Fruit fly (Drosophila melanogaster): ENCODE results near the gene CG43155.
A peak's percentile ranks its signal among the peaks of the same experiment; 100 is the strongest.

CG43155 gene

dm6 chrX:11452846-11453391 lies 6.7 kb upstream of the CG43155 start (continued):
- peak; percentile 69 for TF ChIP-seq CG13424 (tag; optimal IDR thresholded peaks at IDR 0.05)
- TF ChIP-seq otp (GFP tag; IDR thresholded peaks at IDR 0.05): peak; percentile 92
- peak; percentile 93 for TF ChIP-seq CG12769 (tag; optimal IDR thresholded peaks at IDR 0.05)
- no peak for TF ChIP-seq pan (optimal IDR thresholded peaks at IDR 0.05)
- peak in 1 of 2 experiments; percentile 87 for TF ChIP-seq pan (GFP tag; optimal IDR thresholded peaks at IDR 0.05 in 1 of 2, IDR thresholded peaks at IDR 0.05 in 1 of 2)
- peak; percentile 46 for TF ChIP-seq CG13775 (GFP tag; optimal IDR thresholded peaks at IDR 0.05)
- TF ChIP-seq BtbVII (GFP tag; optimal IDR thresholded peaks at IDR 0.05): peak; percentile 64
- TF ChIP-seq CG6854 (GFP tag; optimal IDR thresholded peaks at IDR 0.05): peak; percentile 37
- TF ChIP-seq ham (GFP tag; IDR thresholded peaks at IDR 0.05): no peak
- TF ChIP-seq CG9437 (GFP tag; optimal IDR thresholded peaks at IDR 0.05): peak; percentile 33
- TF ChIP-seq CG9215 (GFP tag; IDR thresholded peaks at IDR 0.05): peak; percentile 65
- TF ChIP-seq Optix (GFP tag; IDR thresholded peaks at IDR 0.05): peak; percentile 79
- TF ChIP-seq da (GFP tag; optimal IDR thresholded peaks at IDR 0.05): no peak
- peak; percentile 68 to 76 for TF ChIP-seq bsh (GFP tag; optimal IDR thresholded peaks at IDR 0.05)
- TF ChIP-seq CG18619 (GFP tag; optimal IDR thresholded peaks at IDR 0.05): peak; percentile 58
- no peak for TF ChIP-seq Tbp (GFP tag; optimal IDR thresholded peaks at IDR 0.05)
- peak; percentile 53 to 70 for TF ChIP-seq chif (GFP tag; optimal IDR thresholded peaks at IDR 0.05)
- TF ChIP-seq CG17568 (GFP tag; optimal IDR thresholded peaks at IDR 0.05): peak; percentile 50
- peak; percentile 66 for TF ChIP-seq CG15514 (GFP tag; optimal IDR thresholded peaks at IDR 0.05)
- peak; percentile 49; the same call in 1 of the 2 replicates for TF ChIP-seq CG31224 (GFP tag; IDR thresholded peaks at IDR 0.05)
- peak; percentile 66 for TF ChIP-seq CG10979 (tag; optimal IDR thresholded peaks at IDR 0.05)
- TF ChIP-seq Six4 (GFP tag; optimal IDR thresholded peaks at IDR 0.05): peak; percentile 52
- no peak for TF ChIP-seq CG14965 (GFP tag; optimal IDR thresholded peaks at IDR 0.05; ENCODE audit: borderline replicate concordance)
- TF ChIP-seq bbx (GFP tag; IDR thresholded peaks at IDR 0.05; ENCODE audit: partially characterized antibody): 0 out of 2 replicates have a peak, but pooled peaks have one; percentile 37
- TF ChIP-seq CG10431 (GFP tag; optimal IDR thresholded peaks at IDR 0.05): no peak
- TF ChIP-seq shn (GFP tag; optimal IDR thresholded peaks at IDR 0.05): peak; percentile 51
- TF ChIP-seq Lim3 (GFP tag; IDR thresholded peaks at IDR 0.05): peak; percentile 57; the same call in 1 of the 2 replicates
- TF ChIP-seq Atf-2 (GFP tag; optimal IDR thresholded peaks at IDR 0.05): peak; percentile 35
- TF ChIP-seq CG9727 (GFP tag; optimal IDR thresholded peaks at IDR 0.05): peak; percentile 76
- TF ChIP-seq CG32772 (GFP tag; IDR thresholded peaks at IDR 0.05): peak; percentile 83
- peak; percentile 43 for TF ChIP-seq CG14710 (tag; optimal IDR thresholded peaks at IDR 0.05)
- TF ChIP-seq hbn (GFP tag; IDR thresholded peaks at IDR 0.05; ENCODE audit: partially characterized antibody): no peak
- TF ChIP-seq Trl (optimal IDR thresholded peaks at IDR 0.05): no peak
- peak; percentile 88 for TF ChIP-seq Trl (GFP tag; optimal IDR thresholded peaks at IDR 0.05)
- TF ChIP-seq CG4328 (GFP tag; optimal IDR thresholded peaks at IDR 0.05): no peak
- TF ChIP-seq gem (tag; optimal IDR thresholded peaks at IDR 0.05): peak; percentile 82
- TF ChIP-seq mam (GFP tag; optimal IDR thresholded peaks at IDR 0.05): peak; percentile 79
- peak; percentile 84 for TF ChIP-seq CG17359 (tag; optimal IDR thresholded peaks at IDR 0.05)
- TF ChIP-seq Ets97D (GFP tag; optimal IDR thresholded peaks at IDR 0.05): peak; percentile 57
- peak; percentile 82 for TF ChIP-seq B-H1 (GFP tag; IDR thresholded peaks at IDR 0.05)
- no peak for TF ChIP-seq CG10543 (GFP tag; optimal IDR thresholded peaks at IDR 0.05)
- peak; percentile 68 for TF ChIP-seq Chrac-16 (GFP tag; optimal IDR thresholded peaks at IDR 0.05)
- peak; percentile 61 for TF ChIP-seq wek (GFP tag; optimal IDR thresholded peaks at IDR 0.05)
- TF ChIP-seq tll (GFP tag; optimal IDR thresholded peaks at IDR 0.05): no peak
- TF ChIP-seq ase (GFP tag; IDR thresholded peaks at IDR 0.05): peak; percentile 88
- peak; percentile 1 for TF ChIP-seq CG18011 (GFP tag; optimal IDR thresholded peaks at IDR 0.05)
- no peak for TF ChIP-seq p53 (GFP tag; optimal IDR thresholded peaks at IDR 0.05)
- peak; percentile 59 for TF ChIP-seq phol (tag; optimal IDR thresholded peaks at IDR 0.05)
- no peak for TF ChIP-seq zf30C (GFP tag; optimal IDR thresholded peaks at IDR 0.05)
- peak; percentile 89 for TF ChIP-seq ken (GFP tag; IDR thresholded peaks at IDR 0.05)
